Fruit fly (Drosophila melanogaster): ENCODE results near the gene CG18170.

CG18170 gene

DNA sequence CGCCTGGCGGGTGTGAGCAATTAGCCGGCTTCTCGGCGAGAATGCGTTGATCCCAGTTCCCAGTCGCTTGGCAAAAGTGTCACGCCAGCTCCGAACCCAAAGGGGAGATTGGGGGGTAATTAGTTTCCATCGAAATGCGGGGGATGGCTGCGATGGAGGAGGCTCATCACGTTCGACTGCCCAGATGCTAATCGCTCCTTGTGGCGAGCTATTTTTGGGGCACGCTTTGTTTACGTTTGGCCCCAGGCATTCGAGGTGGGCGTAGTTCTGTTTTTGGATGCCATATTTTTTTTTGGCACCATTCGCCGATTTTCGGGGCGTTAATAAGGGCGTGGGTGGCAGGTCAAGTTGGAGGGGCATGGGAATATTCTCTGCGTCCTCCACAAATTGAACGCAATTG, 22.6 kb upstream of the CG18170 start:
- no peak for TF ChIP-seq noc (tag; optimal IDR thresholded peaks at IDR 0.05)

DNA sequence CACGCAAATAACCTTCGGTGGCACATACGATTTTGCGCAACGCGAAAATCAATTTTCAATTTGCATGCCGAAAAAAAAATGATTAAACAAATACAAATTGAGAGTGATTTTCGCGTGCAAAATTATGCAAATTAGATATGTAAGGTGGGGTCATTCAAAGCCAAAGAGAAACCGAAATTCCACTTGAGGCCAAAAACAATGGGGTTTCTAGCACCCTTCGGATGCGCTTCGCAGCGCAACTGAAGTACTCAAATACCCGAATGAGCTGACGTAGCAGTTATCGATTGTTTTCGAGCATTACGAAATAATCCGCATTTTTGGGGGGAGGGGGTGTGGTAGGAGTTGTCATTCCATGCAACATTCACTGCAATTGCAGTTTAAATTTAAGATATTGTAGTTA, 21.9 kb upstream of the CG18170 start:
- TF ChIP-seq noc (tag; optimal IDR thresholded peaks at IDR 0.05) = no peak

DNA sequence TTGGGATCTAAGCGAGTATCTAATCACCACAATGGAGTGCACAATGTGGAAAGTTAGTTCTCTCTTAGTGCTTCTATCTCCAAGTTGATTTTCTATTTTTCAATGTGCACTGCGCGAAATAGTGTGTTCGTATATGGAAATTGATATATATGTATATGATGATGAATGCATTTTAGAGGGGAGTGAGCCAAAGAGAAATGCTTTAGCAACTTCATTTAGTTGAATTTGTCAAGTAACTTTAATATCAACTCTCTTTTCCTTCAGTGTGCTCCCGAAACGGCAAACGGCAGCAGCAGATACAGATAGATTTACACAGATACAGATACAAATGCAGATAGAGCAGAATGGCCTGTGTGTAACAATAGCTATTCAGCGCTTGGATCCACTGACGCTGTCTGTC, 18.8 kb upstream of the CG18170 start:
- no peak for TF ChIP-seq noc (tag; optimal IDR thresholded peaks at IDR 0.05)

DNA sequence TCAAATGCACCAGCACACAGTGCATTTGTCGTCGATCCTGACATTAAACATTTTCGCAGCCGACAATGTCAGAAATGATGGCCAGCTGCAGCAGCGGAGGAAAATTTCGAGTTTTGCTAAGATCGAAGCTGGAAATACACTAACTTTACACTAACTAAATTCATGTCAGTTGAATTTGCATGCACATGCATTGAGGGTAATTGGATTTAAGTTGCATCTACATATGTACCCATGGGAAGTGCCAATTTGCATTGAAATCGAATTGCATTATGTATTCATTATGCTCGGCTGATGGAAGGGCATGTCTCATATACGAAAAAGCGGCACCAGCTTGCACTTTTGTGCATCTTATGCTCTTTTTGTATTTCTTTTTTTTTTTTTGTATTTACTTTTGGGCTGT, 18.0 kb upstream of the CG18170 start:
- no peak for TF ChIP-seq noc (tag; optimal IDR thresholded peaks at IDR 0.05)

DNA sequence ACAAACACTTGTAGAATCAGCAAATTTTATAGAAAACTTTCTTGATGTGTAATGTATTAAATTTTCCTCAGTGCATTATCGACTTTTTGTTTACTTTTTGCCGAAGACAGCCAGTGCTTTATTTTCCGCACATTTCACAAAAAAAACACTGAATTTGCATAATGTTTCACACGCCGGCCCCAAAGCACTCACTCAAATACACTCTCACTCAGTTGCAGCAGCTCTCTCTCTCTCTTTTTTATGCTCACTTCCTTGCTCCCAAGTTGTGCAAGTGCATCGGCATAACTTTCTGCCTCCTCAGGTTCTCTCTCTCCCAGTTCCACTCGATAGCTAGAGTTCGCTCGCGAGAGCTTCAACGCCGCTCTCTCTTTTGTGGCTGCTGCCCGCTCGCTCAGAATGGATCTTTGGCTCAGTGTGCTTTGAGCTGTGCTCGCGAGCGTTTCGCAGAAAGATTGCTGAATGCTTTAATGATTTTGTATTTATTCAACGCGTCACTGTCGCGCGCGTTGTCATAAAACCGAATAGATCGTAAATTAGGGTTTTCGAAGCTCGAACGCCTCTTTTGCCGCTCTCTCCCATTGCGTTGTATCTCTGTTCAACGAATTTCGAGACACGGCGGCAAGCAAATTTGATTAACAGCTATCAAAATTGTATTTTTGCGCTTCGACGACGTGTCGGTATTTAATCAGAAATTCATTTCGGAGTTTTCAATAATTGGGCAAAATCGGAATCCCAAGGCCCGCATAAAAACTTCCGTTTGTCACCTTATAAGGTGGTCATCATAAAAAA, 16.3 kb upstream of the CG18170 start:
- TF ChIP-seq noc (tag; optimal IDR thresholded peaks at IDR 0.05) = peak; percentile 70

DNA sequence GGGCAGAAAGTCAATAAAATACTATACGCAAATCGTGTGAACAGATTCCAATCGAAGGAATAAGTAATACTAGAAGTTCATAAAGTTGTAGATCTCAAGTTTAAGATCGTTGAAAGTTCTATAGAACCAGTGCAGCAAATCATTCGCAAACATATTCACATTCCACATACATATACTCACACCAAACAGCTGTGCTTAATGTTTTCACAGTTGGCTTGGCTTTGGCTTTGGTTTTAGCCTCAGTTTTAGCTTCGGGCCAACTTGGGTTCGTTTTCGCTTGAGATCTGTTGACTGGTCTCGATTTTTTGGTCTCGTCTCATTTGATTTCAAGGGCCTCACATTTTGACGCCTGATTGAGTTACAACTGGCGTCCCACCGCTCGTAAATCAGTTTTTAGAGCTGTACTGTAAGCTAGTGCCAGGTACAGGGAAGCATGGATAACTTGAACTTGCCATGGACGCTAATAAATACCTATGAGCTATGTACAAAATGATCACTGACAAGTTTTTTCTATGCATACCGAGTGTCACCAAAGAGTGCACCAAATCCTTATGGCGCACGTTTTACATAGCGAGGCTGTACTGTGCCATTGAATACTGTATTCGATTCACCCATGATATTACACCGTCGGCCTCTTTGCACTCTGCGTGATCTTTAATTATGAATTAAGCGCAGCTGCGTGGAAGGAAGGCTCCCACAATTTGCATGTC, 15.5 kb upstream of the CG18170 start:
- TF ChIP-seq noc (tag; optimal IDR thresholded peaks at IDR 0.05) = peak; percentile 57

DNA sequence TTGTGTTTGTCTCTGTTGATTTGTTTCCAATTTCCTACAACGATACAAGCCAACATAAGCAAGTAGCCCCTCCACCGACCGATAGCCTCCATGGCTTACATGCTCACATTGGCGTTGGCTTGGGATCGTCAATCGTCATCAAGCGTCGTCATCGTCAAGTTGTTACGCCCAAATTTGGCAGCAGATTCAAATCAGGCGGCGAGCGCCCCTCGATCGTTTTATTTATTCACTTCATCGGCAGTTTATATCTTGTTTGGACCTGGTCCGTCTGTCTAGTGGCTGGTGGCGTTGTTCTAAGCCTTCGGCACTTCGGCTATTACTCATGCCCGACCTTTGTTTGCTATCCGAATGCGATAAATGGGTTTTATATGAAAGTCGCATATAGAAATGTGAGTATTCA, 12.6 kb upstream of the CG18170 start:
- no peak for TF ChIP-seq noc (tag; optimal IDR thresholded peaks at IDR 0.05)

DNA sequence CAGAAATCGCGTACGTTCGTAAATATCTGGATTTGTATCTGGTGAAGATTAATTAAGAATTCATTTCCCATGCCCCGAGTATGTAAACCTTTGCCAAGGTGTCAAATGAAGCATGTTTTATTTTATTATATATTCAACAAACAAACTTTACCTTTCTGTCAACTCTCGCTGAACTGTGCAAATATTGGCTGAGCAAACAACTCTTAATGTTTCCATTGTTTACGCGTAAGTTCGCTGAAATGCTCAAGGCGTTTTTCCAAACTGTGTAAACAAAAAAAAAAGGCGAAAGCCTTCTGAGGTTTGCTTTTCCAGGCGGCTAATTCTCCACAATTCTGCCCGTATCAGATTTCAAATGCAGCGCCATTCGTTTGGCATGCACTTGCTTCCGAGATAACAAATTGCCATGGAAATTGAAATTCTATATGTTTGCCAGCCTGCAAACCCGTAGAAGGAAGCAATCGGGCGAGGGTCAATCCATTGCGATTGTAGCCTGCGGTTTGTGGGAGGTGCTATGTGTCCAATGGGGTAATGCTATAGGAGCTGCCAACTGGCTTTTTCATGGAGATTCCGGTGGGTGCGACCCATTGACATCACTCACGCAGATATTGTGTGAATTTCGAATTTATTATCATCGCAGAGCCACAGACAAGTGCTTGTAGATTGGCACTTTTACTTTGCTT, 10.9 kb upstream of the CG18170 start:
- TF ChIP-seq noc (tag; optimal IDR thresholded peaks at IDR 0.05) = peak; percentile 86

DNA sequence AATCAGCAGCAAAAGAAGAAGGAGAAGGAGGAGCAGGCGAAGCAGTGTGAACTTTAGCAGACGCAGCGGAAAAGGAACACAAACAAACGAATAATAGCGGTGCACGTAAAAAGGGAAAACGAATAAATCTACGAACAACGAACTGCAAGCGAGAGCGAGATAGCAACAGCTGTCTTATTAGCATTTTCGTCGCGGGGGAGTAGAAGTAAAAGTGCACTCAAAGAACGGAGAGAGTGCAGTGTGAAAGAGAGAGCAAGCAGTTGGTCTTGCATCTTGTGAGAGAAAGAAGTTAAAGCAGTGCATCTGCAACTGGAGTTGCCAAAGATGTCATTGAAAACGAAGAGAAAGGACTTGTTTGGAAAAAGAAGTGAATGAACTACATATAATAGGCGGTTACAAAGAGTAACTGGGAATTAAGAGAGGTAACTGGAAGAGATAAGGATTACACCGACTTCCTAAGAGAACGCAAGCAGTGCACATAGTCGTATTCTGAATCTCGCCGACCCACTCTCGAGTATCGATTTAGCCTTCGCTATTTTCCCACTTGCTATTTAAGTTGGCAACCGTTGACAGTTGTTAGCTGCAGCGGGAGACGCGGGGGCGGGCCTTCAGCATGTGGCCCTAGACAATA, 9.8 kb upstream of the CG18170 start:
- no peak for TF ChIP-seq noc (tag; optimal IDR thresholded peaks at IDR 0.05)

DNA sequence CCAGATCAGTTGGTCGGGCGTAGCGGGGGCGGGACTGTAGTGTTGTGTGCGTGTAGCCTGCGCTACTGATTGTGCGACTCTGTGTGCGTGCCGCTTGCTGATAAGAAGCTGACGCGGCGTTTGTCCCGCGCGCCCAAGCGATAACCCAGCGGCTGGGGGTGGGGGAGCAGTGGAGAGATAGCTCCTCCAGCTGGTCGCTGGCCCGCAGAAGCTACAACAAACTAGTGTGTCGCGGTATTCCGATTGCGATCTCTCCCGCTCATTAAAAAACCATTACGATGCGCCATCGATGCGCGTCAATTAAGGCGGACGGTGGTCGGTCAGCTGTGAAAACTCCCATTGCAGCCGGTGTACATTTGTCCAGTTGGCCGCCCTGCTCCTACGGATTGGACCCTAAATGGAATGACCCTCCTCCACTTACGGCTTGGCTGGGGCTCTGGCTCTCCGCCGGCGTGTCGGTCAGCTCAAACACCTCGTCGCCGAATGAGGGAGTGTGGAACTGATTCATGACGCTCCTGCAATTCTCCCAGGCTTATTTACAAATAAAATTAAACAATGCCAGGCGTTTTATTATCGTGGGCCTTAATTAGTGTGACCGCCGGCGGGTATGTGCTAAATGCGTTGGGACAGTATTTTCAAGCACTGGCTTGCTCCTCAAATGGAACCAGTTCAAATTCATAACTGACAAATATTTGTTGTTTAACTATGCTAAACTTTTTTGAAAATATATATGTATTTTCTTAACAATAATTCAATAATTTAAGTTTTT, 506 bp upstream of the CG18170 start, which contains the start of gene CG12104:
Gene CG12104 (minus strand): TSS at position 611 of the 769 bp plus-strand sequence.
- TF ChIP-seq noc (tag; optimal IDR thresholded peaks at IDR 0.05) = peak; percentile 80

DNA sequence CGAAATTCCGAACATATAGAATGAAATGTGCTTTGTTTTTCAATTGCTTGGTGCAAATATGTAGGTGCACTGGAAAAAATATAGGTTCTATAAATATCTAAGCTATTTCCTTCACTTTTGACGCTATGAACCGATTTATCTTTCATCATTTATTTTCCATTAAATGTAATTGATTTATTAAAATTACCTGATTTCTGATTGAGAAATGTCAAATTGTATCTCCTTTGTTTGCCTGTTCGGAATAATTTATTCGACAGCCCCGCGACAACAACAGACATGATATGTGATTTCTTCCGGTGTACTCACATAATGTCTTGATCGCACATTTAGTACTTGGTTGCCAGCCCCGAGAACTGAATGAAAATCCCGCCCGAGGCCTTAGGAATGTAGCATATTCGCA, 6.9 kb downstream of the CG18170 start:
- no peak for TF ChIP-seq noc (tag; optimal IDR thresholded peaks at IDR 0.05)

DNA sequence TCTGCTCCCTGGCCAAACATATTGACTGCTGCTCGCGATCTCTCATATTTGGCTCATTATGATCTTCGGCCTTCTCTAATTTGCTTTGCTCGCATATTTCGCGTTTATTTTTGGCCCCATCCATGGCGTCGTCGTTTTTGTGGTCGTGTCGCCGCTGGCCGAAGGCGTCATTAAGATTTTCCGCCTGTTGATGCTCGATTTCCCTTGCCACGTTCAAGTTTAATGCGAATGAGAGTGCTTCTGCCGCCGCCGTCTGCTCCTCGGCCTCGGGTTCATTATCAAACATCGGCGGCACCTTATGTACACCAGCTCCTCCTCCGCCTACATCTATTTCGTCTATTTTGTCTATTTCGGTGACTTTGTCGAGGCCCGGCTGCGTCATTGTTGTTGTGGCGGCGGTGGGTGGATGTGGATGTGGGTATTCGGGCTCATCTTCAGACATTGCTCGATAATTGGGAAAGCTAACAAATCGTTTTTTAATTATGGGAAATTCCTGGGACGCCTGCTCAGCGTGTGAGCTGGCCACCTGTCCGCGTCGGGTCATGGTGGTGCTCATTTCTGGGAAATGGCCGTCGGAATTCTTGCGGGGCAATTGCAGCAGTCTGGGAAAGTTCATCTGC, 11.8 kb downstream of the CG18170 start:
- no peak for TF ChIP-seq noc (tag; optimal IDR thresholded peaks at IDR 0.05)

DNA sequence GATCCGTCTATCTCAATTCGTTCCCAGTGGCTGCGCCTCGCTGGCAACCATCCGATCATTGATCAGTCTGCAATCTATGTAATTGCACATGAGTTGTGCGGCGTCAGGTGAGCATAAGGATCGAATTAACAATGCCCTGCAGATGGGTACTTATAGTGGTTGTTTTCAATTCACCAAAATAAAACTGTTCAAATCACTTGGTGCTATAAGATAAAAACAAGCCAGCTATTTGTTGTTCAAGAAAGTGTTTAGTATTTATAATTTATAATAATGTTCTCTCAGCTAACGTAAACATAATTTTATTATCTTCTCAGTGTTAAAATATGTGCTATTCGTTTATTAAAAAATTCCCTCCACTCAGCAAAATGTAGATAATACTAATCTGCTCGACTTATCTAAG, 12.9 kb downstream of the CG18170 start, which contains the start of gene CG12105:
Gene CG12105 (minus strand): TSS at position 101 of the 400 bp plus-strand sequence.
- no peak for TF ChIP-seq noc (tag; optimal IDR thresholded peaks at IDR 0.05)

DNA sequence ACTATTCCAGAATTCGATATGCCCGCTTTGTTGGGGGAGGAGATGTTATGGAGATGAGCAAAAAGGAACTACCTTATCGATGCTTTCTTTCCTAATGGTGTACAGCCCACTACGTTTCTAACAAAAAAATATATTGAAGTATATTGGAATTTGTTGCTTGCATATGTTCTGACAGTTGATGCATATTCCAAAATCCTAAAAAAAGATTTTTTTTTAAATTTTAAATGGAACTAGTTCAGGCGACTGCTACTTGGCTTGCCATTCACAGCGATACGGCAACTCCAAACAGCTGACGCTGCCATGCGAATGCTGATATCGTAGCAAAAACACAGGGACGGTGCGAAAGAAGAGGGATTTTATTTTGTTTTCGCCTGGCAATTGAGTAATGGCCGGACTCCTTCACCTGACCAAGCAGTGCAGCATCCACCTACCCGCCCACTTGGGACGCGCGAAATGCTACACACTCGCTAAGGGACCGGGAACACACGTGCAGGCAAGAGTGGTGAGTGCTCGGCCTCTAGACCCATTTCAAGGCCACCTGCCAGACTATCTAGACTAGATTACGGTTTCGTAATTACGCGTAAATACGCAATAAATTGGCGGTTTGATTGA, 15.5 kb downstream of the CG18170 start, which contains the start of the genes CG13926, ABCB7 and CG33230:
Gene CG13926 (minus strand): TSS at position 43 of the 612 bp plus-strand sequence.
Gene ABCB7 (plus strand): TSS at position 299 of the 612 bp plus-strand sequence.
Gene CG33230 (plus strand): TSS at position 299 of the 612 bp plus-strand sequence.
- TF ChIP-seq noc (tag; optimal IDR thresholded peaks at IDR 0.05) = peak; percentile 69
